Worm (Caenorhabditis elegans): Measurements from ENCODE around the gene tni-1.

Gene tni-1

ce11 chrX:11337095-11337494 is 40.2 kb downstream of the tni-1 start:
- TF ChIP-seq nhr-67 (tag; optimal IDR thresholded peaks at IDR 0.05) (no peak), R02D3.7 (tag; optimal IDR thresholded peaks at IDR 0.05) (no peak), jun-1 (tag; optimal IDR thresholded peaks at IDR 0.05) (no peak), elt-3 (tag; optimal IDR thresholded peaks at IDR 0.05) (no peak), unc-39 (tag; optimal IDR thresholded peaks at IDR 0.05) (no peak), ztf-4 (tag; optimal IDR thresholded peaks at IDR 0.05) (no peak), elt-1 (tag; optimal IDR thresholded peaks at IDR 0.05) (no peak), snpc-4 (tag; optimal IDR thresholded peaks at IDR 0.05) (no peak), pqm-1 (tag; optimal IDR thresholded peaks at IDR 0.05) (no peak), hmg-11 (tag; optimal IDR thresholded peaks at IDR 0.05) (no peak), nhr-237 (tag; optimal IDR thresholded peaks at IDR 0.05) (no peak), lin-15B (tag; optimal IDR thresholded peaks at IDR 0.05) (no peak), aly-2 (tag; optimal IDR thresholded peaks at IDR 0.05) (no peak), nfya-1 (tag; optimal IDR thresholded peaks at IDR 0.05; ENCODE audit: insufficient read depth) (no peak), nhr-12 (tag; optimal IDR thresholded peaks at IDR 0.05) (no peak), ceh-9 (tag; optimal IDR thresholded peaks at IDR 0.05) (no peak), nhr-25 (tag; optimal IDR thresholded peaks at IDR 0.05) (no peak)

- no peak for TF ChIP-seq sea-2 (GFP tag; optimal IDR thresholded peaks at IDR 0.05)
These were observed 47.8 kb downstream of the tni-1 start, which contains the start of gene npr-9 for ce11 chrX:11329424-11329823. npr-9 (plus strand) TSS chrX:11329724.

- TF ChIP-seq ZK546.5 (tag; optimal IDR thresholded peaks at IDR 0.05), result no peak
- no peak for TF ChIP-seq nhr-28 (tag; optimal IDR thresholded peaks at IDR 0.05)
- no peak for TF ChIP-seq ceh-28 (tag; optimal IDR thresholded peaks at IDR 0.05)
- TF ChIP-seq tbx-2 (tag; optimal IDR thresholded peaks at IDR 0.05), result no peak
- no peak for TF ChIP-seq eor-1 (tag; optimal IDR thresholded peaks at IDR 0.05)
- no peak for TF ChIP-seq nhr-76 (tag; optimal IDR thresholded peaks at IDR 0.05)
- TF ChIP-seq fkh-10 (GFP tag; optimal IDR thresholded peaks at IDR 0.05), result no peak
- TF ChIP-seq ama-1 (optimal IDR thresholded peaks at IDR 0.05), result no peak
- no peak for TF ChIP-seq elt-3 (tag; optimal IDR thresholded peaks at IDR 0.05)
- no peak for TF ChIP-seq unc-39 (tag; optimal IDR thresholded peaks at IDR 0.05)
- no peak for TF ChIP-seq nhr-77 (tag; optimal IDR thresholded peaks at IDR 0.05)
- TF ChIP-seq nhr-25 (tag; optimal IDR thresholded peaks at IDR 0.05), result no peak
- no peak for TF ChIP-seq R02D3.7 (tag; optimal IDR thresholded peaks at IDR 0.05)
- no peak for TF ChIP-seq sea-2 (GFP tag; optimal IDR thresholded peaks at IDR 0.05)
- no peak for TF ChIP-seq daf-12 (tag; optimal IDR thresholded peaks at IDR 0.05)
- no peak for TF ChIP-seq nhr-23 (tag; optimal IDR thresholded peaks at IDR 0.05)
These were observed 48.6 kb downstream of the tni-1 start for ce11 chrX:11328710-11329109.

ce11 chrX:11326827-11327226 is 50.4 kb downstream of the tni-1 start, which contains the start of gene ZK455.5:
ZK455.5 (minus strand) TSS chrX:11326927.
- no peak for TF ChIP-seq nhr-28 (tag; optimal IDR thresholded peaks at IDR 0.05)
- TF ChIP-seq nhr-77 (tag; optimal IDR thresholded peaks at IDR 0.05), result no peak
- TF ChIP-seq zag-1 (tag; optimal IDR thresholded peaks at IDR 0.05), result no peak
- TF ChIP-seq nhr-67 (tag; optimal IDR thresholded peaks at IDR 0.05), result no peak
- TF ChIP-seq snpc-4 (tag; optimal IDR thresholded peaks at IDR 0.05), result no peak
- no peak for TF ChIP-seq mdl-1 (tag; optimal IDR thresholded peaks at IDR 0.05)
- no peak for TF ChIP-seq pqm-1 (tag; optimal IDR thresholded peaks at IDR 0.05)
- no peak for TF ChIP-seq nfya-1 (tag; optimal IDR thresholded peaks at IDR 0.05; ENCODE audit: insufficient read depth)
- no peak for TF ChIP-seq jun-1 (tag; optimal IDR thresholded peaks at IDR 0.05)
- no peak for TF ChIP-seq ztf-11 (tag; optimal IDR thresholded peaks at IDR 0.05)
- no peak for TF ChIP-seq fkh-2 (tag; optimal IDR thresholded peaks at IDR 0.05)
- no peak for TF ChIP-seq mml-1 (tag; optimal IDR thresholded peaks at IDR 0.05)
- no peak for TF ChIP-seq unc-62 (GFP tag; optimal IDR thresholded peaks at IDR 0.05)
- no peak for TF ChIP-seq aly-2 (tag; optimal IDR thresholded peaks at IDR 0.05)
- no peak for TF ChIP-seq nhr-25 (tag; optimal IDR thresholded peaks at IDR 0.05)
- no peak for TF ChIP-seq elt-2 (tag; optimal IDR thresholded peaks at IDR 0.05)
- TF ChIP-seq nhr-76 (tag; optimal IDR thresholded peaks at IDR 0.05), result no peak
- no peak for TF ChIP-seq elt-3 (tag; optimal IDR thresholded peaks at IDR 0.05)

Data from whole organism, L3 larva.